Fruit fly (Drosophila melanogaster): ENCODE measurements around the gene sls.

The sls gene

dm6 chr3L:2159817-2160216 is 44.4 kb upstream of the sls start (continued):
- TF ChIP-seq abd-A (tag; optimal IDR thresholded peaks at IDR 0.05): peak; percentile 37
- TF ChIP-seq en (GFP tag; optimal IDR thresholded peaks at IDR 0.05): no peak
- TF ChIP-seq sd (tag; optimal IDR thresholded peaks at IDR 0.05): peak; percentile 35
- peak; percentile 85 for TF ChIP-seq CG5180 (GFP tag; optimal IDR thresholded peaks at IDR 0.05)
- no peak for TF ChIP-seq CTCF (GFP tag; optimal IDR thresholded peaks at IDR 0.05)
- peak; percentile 79 for TF ChIP-seq vvl (GFP tag; IDR thresholded peaks at IDR 0.05)
- no peak for TF ChIP-seq CG14965 (GFP tag; optimal IDR thresholded peaks at IDR 0.05; ENCODE audit: borderline replicate concordance)
- TF ChIP-seq CG14050 (GFP tag; IDR thresholded peaks at IDR 0.05): no peak
- no peak for TF ChIP-seq stc (GFP tag; IDR thresholded peaks at IDR 0.05)
- no peak for TF ChIP-seq pho (GFP tag; optimal IDR thresholded peaks at IDR 0.05)
- TF ChIP-seq tll (GFP tag; optimal IDR thresholded peaks at IDR 0.05): no peak
- TF ChIP-seq Dek (tag; optimal IDR thresholded peaks at IDR 0.05): no peak
- TF ChIP-seq her (GFP tag; optimal IDR thresholded peaks at IDR 0.05): no peak
- no peak for TF ChIP-seq z (GFP tag; IDR thresholded peaks at IDR 0.05)

DNA sequence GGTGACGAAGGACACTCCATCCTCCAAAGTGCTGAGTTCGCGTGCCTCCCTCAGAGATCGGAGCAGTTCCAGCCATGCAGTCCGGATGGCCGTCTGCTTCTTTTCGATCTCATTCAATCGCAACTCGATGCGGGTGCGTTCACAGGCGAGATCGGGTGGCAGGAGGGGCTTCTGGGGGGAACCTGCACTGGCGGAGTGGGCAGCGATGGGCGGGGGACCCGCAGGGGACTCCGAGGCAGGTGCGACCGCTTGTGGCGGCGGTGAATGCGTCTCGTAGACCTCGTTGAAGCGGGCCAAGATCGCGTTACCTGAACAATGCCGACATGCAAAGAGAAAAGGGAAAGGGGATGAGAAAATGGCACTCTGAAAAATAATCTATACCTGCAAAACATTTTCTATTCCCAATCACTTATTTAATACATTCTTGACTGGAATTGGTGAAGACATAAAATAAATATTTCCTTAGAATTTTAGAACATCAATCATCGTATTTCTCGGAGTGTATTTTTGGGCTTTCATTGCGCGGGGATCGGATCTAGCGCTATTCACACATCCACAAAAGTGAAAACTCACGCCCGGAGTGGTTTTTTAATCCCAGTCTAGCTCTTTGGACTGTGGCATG is 43.4 kb upstream of the sls start:
- peak; percentile 79 for TF ChIP-seq Med (GFP tag)
- no peak for TF ChIP-seq CG6854 (GFP tag; optimal IDR thresholded peaks at IDR 0.05)
- peak; percentile 44 for TF ChIP-seq Oli (tag; optimal IDR thresholded peaks at IDR 0.05)
- no peak for TF ChIP-seq CG12769 (tag; optimal IDR thresholded peaks at IDR 0.05)
- no peak for TF ChIP-seq caup (GFP tag; optimal IDR thresholded peaks at IDR 0.05; ENCODE audit: severe bottlenecking)
- no peak for TF ChIP-seq sna (GFP tag; IDR thresholded peaks at IDR 0.05; ENCODE audit: partially characterized antibody)
- TF ChIP-seq Antp (GFP tag; optimal IDR thresholded peaks at IDR 0.05): no peak
- TF ChIP-seq Ada2b (GFP tag; IDR thresholded peaks at IDR 0.05): 0 out of 2 replicates have a peak, but pooled peaks have one; percentile 24
- peak; percentile 83 for TF ChIP-seq CG2712 (tag; optimal IDR thresholded peaks at IDR 0.05)
- no peak for TF ChIP-seq hbn (GFP tag; IDR thresholded peaks at IDR 0.05; ENCODE audit: partially characterized antibody)
- peak; percentile 43 for TF ChIP-seq ssp (GFP tag; IDR thresholded peaks at IDR 0.05)
- no peak for TF ChIP-seq hth (optimal IDR thresholded peaks at IDR 0.05)
- TF ChIP-seq CG12155 (GFP tag; optimal IDR thresholded peaks at IDR 0.05): peak; percentile 4
- TF ChIP-seq hkb (optimal IDR thresholded peaks at IDR 0.05): no peak
- TF ChIP-seq hkb (GFP tag; IDR thresholded peaks at IDR 0.05): peak; percentile 40; the same call in 1 of the 2 replicates
- no peak for TF ChIP-seq klu (GFP tag; IDR thresholded peaks at IDR 0.05)
- TF ChIP-seq CG17361 (GFP tag; IDR thresholded peaks at IDR 0.05): peak; percentile 64
- no peak for TF ChIP-seq mirr (GFP tag; optimal IDR thresholded peaks at IDR 0.05)
- peak; percentile 45 for TF ChIP-seq CG17385 (GFP tag; optimal IDR thresholded peaks at IDR 0.05)
- TF ChIP-seq CG1647 (GFP tag; optimal IDR thresholded peaks at IDR 0.05): no peak
- TF ChIP-seq wor (GFP tag; IDR thresholded peaks at IDR 0.05): 0 out of 2 replicates have a peak, but pooled peaks have one; percentile 17
- peak; percentile 19 for TF ChIP-seq CG16863 (GFP tag; optimal IDR thresholded peaks at IDR 0.05)
- no peak for TF ChIP-seq NK7.1 (GFP tag; optimal IDR thresholded peaks at IDR 0.05)
- peak; percentile 69 for TF ChIP-seq CG11504 (tag; optimal IDR thresholded peaks at IDR 0.05)
- no peak for TF ChIP-seq CG4707 (GFP tag; optimal IDR thresholded peaks at IDR 0.05)
- TF ChIP-seq pum (GFP tag; optimal IDR thresholded peaks at IDR 0.05): no peak
- TF ChIP-seq p53 (GFP tag; optimal IDR thresholded peaks at IDR 0.05): no peak
- no peak for TF ChIP-seq Dll (GFP tag; IDR thresholded peaks at IDR 0.05; ENCODE audit: partially characterized antibody)
- TF ChIP-seq CG8089 (GFP tag; optimal IDR thresholded peaks at IDR 0.05): peak; percentile 10
- TF ChIP-seq Gug (GFP tag; IDR thresholded peaks at IDR 0.05): no peak
- TF ChIP-seq Dbx (GFP tag; IDR thresholded peaks at IDR 0.05): no peak
- TF ChIP-seq Sox100B (GFP tag; optimal IDR thresholded peaks at IDR 0.05): peak; percentile 65
- TF ChIP-seq HmgZ (tag; optimal IDR thresholded peaks at IDR 0.05): no peak
- TF ChIP-seq GATAe (GFP tag; conservative IDR thresholded peaks at IDR 0.05): no peak
- no peak for TF ChIP-seq dm (GFP tag; optimal IDR thresholded peaks at IDR 0.05)
- peak; percentile 74 for TF ChIP-seq CG1603 (tag; optimal IDR thresholded peaks at IDR 0.05)
- no peak for TF ChIP-seq Oaz (GFP tag; IDR thresholded peaks at IDR 0.05)
- peak; percentile 81 for TF ChIP-seq vvl (GFP tag; IDR thresholded peaks at IDR 0.05)
